ENCODE assay signal across 1 fruit fly cellular context in the genomic region with DNA sequence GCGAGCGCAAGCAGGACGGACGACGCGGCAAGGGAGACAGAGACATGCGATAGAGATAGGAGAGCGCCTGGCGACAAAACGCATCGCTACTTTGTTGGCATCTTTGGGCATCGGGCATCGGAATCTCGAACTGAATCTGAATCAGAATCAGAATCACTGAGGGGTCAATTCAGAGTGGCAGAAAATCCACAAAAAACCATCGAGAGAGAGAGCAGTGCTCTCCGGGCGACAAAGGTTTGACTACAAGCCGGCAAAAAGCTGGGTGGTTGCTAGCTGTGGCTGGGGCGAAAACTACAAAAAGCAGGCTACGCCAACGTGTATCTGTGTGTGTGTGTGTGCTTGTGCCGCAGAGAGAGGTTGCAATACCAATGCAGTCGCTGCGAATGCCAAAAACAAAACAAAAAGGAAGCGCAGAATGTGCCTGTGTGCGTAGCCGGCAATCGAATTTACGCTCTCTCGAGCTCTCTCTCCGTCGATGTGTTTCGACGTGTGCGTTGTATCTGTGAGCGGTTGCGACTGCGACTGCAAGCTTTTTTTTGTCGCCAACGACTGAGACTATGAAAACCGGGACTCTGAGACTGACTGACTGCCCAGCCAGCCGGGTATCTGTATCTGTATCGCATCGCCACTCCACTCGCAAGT.
TF ChIP-seq lines count a peak whose summit lies in the region.

No protein-coding gene starts in this region.

TF ChIP-seq in whole organism, prepupa, 60 proteins besides CTCF, POLR2A, EP300 and RAD21 (continued from another document):
- TF ChIP-seq OdsH (GFP tag; optimal IDR thresholded peaks at IDR 0.05; lab: Kevin White, UChicago), result peak; percentile 71
- TF ChIP-seq Smox (GFP tag; optimal IDR thresholded peaks at IDR 0.05; lab: Kevin White, UChicago), result peak; percentile 54
- peak; percentile 82 for TF ChIP-seq topi (GFP tag; optimal IDR thresholded peaks at IDR 0.05; lab: Kevin White, UChicago)
- TF ChIP-seq svp (GFP tag; lab: Kevin White, UChicago), result peak; percentile 94
TF ChIP-seq in whole organism, prepupa: peak in this region for 53.
